Worm (Caenorhabditis elegans) whole organism, L4/young adult: ENCODE measurements around the gene VZK822L.2.

Experiments
- W03F9.2 ChIP-seq: fragments of 150-350 bp; optimal IDR thresholded peaks from 2 replicates; lab custom pipeline; 2014; ENCODE audit warnings: missing biosample characterization, missing genetic modification characterization
- dao-5 ChIP-seq: sonication (generic microtip); optimal IDR thresholded peaks from 2 replicates; lab custom pipeline; 2016; ENCODE audit warnings: missing genotype, missing genetic modification characterization, moderate library complexity, missing compliant biosample characterization
- him-1 ChIP-seq: sonication (generic microtip); optimal IDR thresholded peaks from 2 replicates; lab custom pipeline; 2016; ENCODE audit warnings: missing genotype, missing genetic modification reagents, missing genetic modification characterization, missing compliant biosample characterization

The VZK822L.2 gene

DNA sequence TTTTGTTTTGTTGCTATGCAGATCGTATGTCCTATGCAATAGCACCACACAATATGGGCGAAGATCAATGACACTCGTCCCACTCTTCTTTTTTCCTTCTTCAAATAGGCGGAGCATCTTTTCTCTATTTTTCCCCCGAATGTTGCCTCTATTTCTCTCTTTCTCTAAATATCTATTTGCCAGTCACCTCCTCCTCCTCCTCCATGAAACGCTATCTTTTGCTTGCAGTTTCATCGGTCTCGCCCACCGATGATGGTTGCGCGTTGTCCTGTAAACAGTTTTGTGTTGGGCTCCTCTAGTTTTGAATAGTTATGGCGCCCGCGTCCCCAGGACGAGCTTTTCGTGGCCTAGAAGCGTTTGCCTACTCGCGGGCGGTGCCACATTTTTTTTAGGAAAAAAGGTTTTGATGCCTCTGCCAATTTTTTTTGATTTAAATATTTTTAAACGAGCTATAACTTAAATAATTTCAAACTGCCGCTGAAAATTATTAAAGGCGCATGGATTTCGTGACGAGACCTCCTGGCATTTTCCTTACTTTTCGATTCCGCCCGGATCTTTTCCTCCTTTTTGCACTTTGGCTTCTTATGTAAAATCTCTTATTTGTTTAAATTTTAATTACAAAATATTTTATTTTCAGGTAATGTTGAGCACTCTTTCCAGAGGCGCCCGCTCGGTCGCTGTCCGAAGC is 40.9 kb downstream of the VZK822L.2 start, which contains the start of gene gdh-1:
TSS of gene gdh-1 (plus strand) at position 638 of the 688 bp plus-strand sequence.
- TF ChIP-seq him-1 (tag; lab: Kevin White, UChicago) (no peak), W03F9.2 (no peak), dao-5 (tag; lab: Kevin White, UChicago) (no peak)

DNA sequence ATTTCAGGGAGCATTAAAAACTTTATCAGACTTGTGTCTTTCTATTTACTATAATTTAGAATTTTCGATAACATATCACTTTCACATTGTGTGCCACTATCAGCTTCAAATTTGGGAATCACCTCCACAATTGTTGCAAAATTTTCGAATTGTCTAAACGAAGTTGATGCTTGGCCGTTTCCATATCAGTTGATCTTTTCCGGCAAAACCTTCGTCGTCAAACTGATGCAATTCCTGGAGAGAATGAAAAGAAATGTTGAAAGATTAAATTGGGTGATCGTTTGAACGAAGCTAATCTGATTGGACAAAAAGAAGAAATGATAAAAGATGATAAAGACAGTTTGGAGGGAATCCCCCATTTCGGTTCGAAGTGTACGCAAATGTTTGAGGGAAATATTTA is 43.8 kb downstream of the VZK822L.2 start:
- TF ChIP-seq him-1 (tag; lab: Kevin White, UChicago) (no peak), dao-5 (tag; lab: Kevin White, UChicago) (no peak), W03F9.2 (no peak)

ce11 chrIV:11956387-11956786 is 44.6 kb downstream of the VZK822L.2 start:
- no peak for TF ChIP-seq W03F9.2
- TF ChIP-seq him-1 (tag; lab: Kevin White, UChicago): no peak
- TF ChIP-seq dao-5 (tag; lab: Kevin White, UChicago): no peak

DNA sequence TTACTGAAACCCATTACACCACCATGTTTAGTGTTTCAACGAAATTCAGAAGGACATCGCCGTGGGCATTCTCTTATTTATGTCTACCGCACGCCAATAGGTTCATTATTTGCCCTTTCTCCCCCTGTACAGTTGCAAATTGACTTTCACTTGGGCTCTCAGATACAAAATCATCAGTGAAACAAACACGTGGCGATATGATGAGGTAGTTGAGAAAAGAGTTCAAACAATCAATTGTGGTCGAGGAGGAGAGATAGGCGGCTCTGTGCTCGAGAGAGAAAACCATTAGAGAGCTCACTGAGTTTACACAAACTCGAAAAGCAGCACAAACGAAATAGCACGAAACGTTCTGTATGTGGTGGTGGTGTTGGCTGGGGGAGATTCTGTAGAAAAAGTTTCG is 45.3 kb downstream of the VZK822L.2 start:
- TF ChIP-seq him-1 (tag; lab: Kevin White, UChicago) (no peak), dao-5 (tag; lab: Kevin White, UChicago) (no peak), W03F9.2 (no peak)

DNA sequence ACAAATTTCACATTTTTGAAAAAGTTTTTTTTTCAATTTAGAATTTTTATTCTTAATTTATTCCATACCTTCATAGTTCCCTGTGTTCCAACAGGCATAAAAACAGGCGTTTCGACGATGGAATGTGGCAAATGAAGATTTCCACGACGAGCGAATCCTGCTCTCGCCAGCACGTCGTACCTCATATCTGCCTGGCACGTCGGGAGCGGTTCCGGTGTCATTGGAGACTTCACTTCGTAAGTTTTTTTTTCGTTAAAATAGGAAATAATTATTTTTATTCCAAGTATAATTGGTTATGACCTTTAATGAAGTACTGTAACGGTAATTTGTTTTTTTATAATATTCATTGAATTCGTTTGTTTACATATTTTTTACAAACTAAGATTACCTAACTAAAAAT is 47.8 kb downstream of the VZK822L.2 start, which contains the start of gene tgt-1:
TSS of gene tgt-1 (minus strand) at position 232 of the 400 bp plus-strand sequence.
- TF ChIP-seq dao-5 (tag; lab: Kevin White, UChicago) (no peak), W03F9.2 (no peak), him-1 (tag; lab: Kevin White, UChicago) (no peak)

DNA sequence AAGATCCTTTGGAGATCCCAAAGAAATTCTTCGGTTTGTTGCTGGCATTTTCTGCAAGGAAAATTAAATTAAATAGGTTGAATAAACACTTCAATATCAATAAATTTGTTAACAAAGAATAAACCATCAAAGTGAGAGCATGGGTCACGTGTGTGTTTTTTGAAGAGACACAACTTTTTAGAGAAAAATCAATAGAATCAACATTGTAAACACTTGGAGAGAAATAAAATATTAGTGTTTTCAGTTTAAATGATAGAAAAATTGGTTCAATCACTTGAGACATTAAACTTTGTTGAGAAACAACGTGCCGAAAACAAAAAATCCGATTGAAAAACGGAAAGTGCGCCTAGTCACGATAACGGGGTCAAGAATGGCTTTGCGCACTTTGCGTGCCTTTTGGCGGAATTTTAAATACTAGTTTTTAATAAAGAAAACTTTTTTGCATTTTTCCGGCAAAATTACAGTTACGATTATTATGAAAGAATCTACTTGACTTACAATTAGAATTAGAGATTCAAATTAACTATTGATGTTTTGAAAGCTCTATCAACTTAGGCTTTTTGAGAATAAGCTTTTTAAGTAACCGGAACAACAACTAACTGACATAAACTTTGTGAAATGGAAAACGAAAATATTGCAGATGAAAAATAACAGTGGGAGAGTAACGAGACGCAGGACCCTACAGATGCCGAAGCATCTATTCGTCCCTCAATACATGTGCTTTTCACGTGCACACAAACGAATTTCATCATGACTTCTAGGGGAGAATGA is 49.8 kb downstream of the VZK822L.2 start, which contains the start of gene ZK829.7:
TSS of gene ZK829.7 (minus strand) at position 51 of the 771 bp plus-strand sequence.
- peak; percentile 41 for TF ChIP-seq W03F9.2
- no peak for TF ChIP-seq dao-5 (tag; lab: Kevin White, UChicago)
